Worm (Caenorhabditis elegans) whole organism, young adult: ENCODE data around the gene ptr-22.

Experiments used
- C06A6.2 ChIP-seq: fragments of 200-800 bp; sonication (Bioruptor generic); conservative IDR thresholded peaks from 2 replicates; pipeline ENCODE4 v1.3.6; 2022; ENCODE audit warnings: missing genetic modification characterization, missing compliant biosample characterization
- C17E4.6 ChIP-seq: fragments of 200-800 bp; sonication (Bioruptor generic); IDR thresholded peaks from 2 replicates; pipeline ENCODE4 v1.3.6; 2022; ENCODE audit warnings: missing genetic modification reagents, missing genetic modification characterization, missing compliant biosample characterization
- F22D6.2 ChIP-seq: sonication (generic microtip); optimal IDR thresholded peaks from 2 replicates; lab custom pipeline; 2016; ENCODE audit warnings: mild to moderate bottlenecking, missing genetic modification characterization, missing compliant biosample characterization
- F23B12.7 ChIP-seq: sonication (generic microtip); optimal IDR thresholded peaks from 2 replicates; lab custom pipeline; 2017; ENCODE audit warnings: missing genetic modification characterization, mild to moderate bottlenecking, missing compliant biosample characterization, antibody characterized with exemption, moderate library complexity; ENCODE audit not compliant: insufficient read depth
- F49E8.2 ChIP-seq: sonication (generic microtip); optimal IDR thresholded peaks from 3 replicates; lab custom pipeline; 2017; ENCODE audit warnings: missing genetic modification characterization, mild to moderate bottlenecking, missing compliant biosample characterization, antibody characterized with exemption, moderate library complexity; ENCODE audit not compliant: insufficient read depth
- F52B5.7 ChIP-seq: sonication (generic microtip); optimal IDR thresholded peaks from 2 replicates; lab custom pipeline; 2016; ENCODE audit warnings: mild to moderate bottlenecking, missing genetic modification characterization, missing compliant biosample characterization
- F55B11.4 ChIP-seq: sonication (generic microtip); optimal IDR thresholded peaks from 2 replicates; lab custom pipeline; 2016; ENCODE audit warnings: missing compliant biosample characterization, missing genetic modification characterization, borderline replicate concordance; ENCODE audit not compliant: insufficient read depth
- F57C9.4 ChIP-seq: sonication (generic microtip); optimal IDR thresholded peaks from 2 replicates; lab custom pipeline; 2017; ENCODE audit warnings: mild to moderate bottlenecking, missing genetic modification characterization, missing compliant biosample characterization
- K11D2.4 ChIP-seq: fragments of 200-800 bp; sonication (Bioruptor generic); IDR thresholded peaks from 2 replicates; pipeline ENCODE4 v1.3.6; 2022; ENCODE audit warnings: missing genetic modification reagents, missing genetic modification characterization, missing compliant biosample characterization
- T07F8.4 ChIP-seq: sonication (generic microtip); optimal IDR thresholded peaks from 2 replicates; lab custom pipeline; 2016; ENCODE audit warnings: mild to moderate bottlenecking, missing genetic modification characterization, moderate library complexity, missing compliant biosample characterization
- T26A5.8 ChIP-seq: sonication (generic microtip); optimal IDR thresholded peaks from 2 replicates; lab custom pipeline; 2016; ENCODE audit warnings: missing genetic modification characterization, missing compliant biosample characterization
- Y67H2A.10 ChIP-seq: fragments of 200-800 bp; sonication (Bioruptor generic); conservative IDR thresholded peaks from 2 replicates; pipeline ENCODE4 v1.3.6; 2022; ENCODE audit warnings: missing genetic modification reagents, missing genetic modification characterization, missing compliant biosample characterization
- ZK185.1 ChIP-seq: sonication (generic microtip); optimal IDR thresholded peaks from 2 replicates; lab custom pipeline; 2016; ENCODE audit warnings: mild to moderate bottlenecking, missing genetic modification characterization, missing compliant biosample characterization; ENCODE audit not compliant: poor library complexity, severe bottlenecking
- atf-7 ChIP-seq: sonication (generic microtip); optimal IDR thresholded peaks from 2 replicates; lab custom pipeline; 2017; ENCODE audit warnings: mild to moderate bottlenecking, missing genetic modification characterization, missing compliant biosample characterization
- attf-3 ChIP-seq: fragments of 200-800 bp; sonication (Bioruptor generic); conservative IDR thresholded peaks from 2 replicates; pipeline ENCODE4 v1.3.6; 2022; ENCODE audit warnings: missing genetic modification reagents, missing genetic modification characterization, missing compliant biosample characterization
- attf-6 ChIP-seq: fragments of 200-800 bp; sonication (Bioruptor generic); IDR thresholded peaks from 2 replicates; pipeline ENCODE4 v1.3.6; 2022; ENCODE audit warnings: missing genetic modification reagents, missing genetic modification characterization, missing compliant biosample characterization
- cebp-1 ChIP-seq, 2 experiments: fragments of 200-800 bp in 1 of 2; sonication (Bioruptor generic) in 1 of 2; sonication (generic microtip) in 1 of 2; IDR thresholded peaks in 1 of 2; optimal IDR thresholded peaks in 1 of 2; 2 replicates each; pipeline versions ENCODE4 v1.3.6 to Lab custom; 2017 to 2022; ENCODE audit warnings: missing compliant biosample characterization in 2 of 2, missing genetic modification characterization in 2 of 2, mild to moderate bottlenecking in 1 of 2, missing genetic modification reagents in 1 of 2, moderate library complexity in 1 of 2
- ceh-40 ChIP-seq: fragments of 200-800 bp; sonication (Bioruptor generic); IDR thresholded peaks from 2 replicates; pipeline ENCODE4 v1.3.6; 2022; ENCODE audit warnings: missing genetic modification characterization, missing compliant biosample characterization
- ceh-58 ChIP-seq: fragments of 200-800 bp; sonication (Bioruptor generic); IDR thresholded peaks from 2 replicates; pipeline ENCODE4 v1.3.6; 2022; ENCODE audit warnings: missing genetic modification characterization, missing compliant biosample characterization
- ceh-91 ChIP-seq: fragments of 200-800 bp; sonication (Bioruptor generic); IDR thresholded peaks from 2 replicates; pipeline ENCODE4 v1.3.6; 2022; ENCODE audit warnings: missing genetic modification reagents, missing genetic modification characterization, missing compliant biosample characterization
- die-1 ChIP-seq: sonication (generic microtip); optimal IDR thresholded peaks from 2 replicates; lab custom pipeline; 2016; ENCODE audit warnings: missing genotype, mild to moderate bottlenecking, missing genetic modification characterization, missing compliant biosample characterization
- ets-4 ChIP-seq: fragments of 200-800 bp; sonication (Bioruptor generic); optimal IDR thresholded peaks from 2 replicates; lab custom pipeline; 2018; ENCODE audit warnings: mild to moderate bottlenecking, missing genetic modification characterization, missing compliant biosample characterization
- him-1 ChIP-seq: sonication (generic microtip); optimal IDR thresholded peaks from 2 replicates; lab custom pipeline; 2016; ENCODE audit warnings: missing genotype, missing genetic modification reagents, missing genetic modification characterization, missing compliant biosample characterization
- hlh-26 ChIP-seq: fragments of 200-800 bp; sonication (Bioruptor generic); conservative IDR thresholded peaks from 2 replicates; pipeline ENCODE4 v1.3.6; 2022; ENCODE audit warnings: missing genetic modification reagents, missing genetic modification characterization, missing compliant biosample characterization
- hmg-1.2 ChIP-seq: fragments of 200-800 bp; sonication (Bioruptor generic); IDR thresholded peaks from 2 replicates; pipeline ENCODE4 v1.3.6; 2022; ENCODE audit warnings: missing genetic modification reagents, missing genetic modification characterization, missing compliant biosample characterization
- lin-40 ChIP-seq: sonication (generic microtip); optimal IDR thresholded peaks from 2 replicates; lab custom pipeline; 2016; ENCODE audit warnings: missing genetic modification characterization, mild to moderate bottlenecking, missing compliant biosample characterization, missing genotype, missing genetic modification reagents
- lir-1 ChIP-seq: fragments of 200-800 bp; sonication (Bioruptor generic); conservative IDR thresholded peaks from 2 replicates; pipeline ENCODE4 v1.3.6; 2022; ENCODE audit warnings: missing genetic modification reagents, missing genetic modification characterization, missing compliant biosample characterization
- madf-6 ChIP-seq: fragments of 200-800 bp; sonication (Bioruptor generic); IDR thresholded peaks from 2 replicates; pipeline ENCODE4 v1.3.6; 2022; ENCODE audit warnings: missing genetic modification reagents, missing genetic modification characterization, missing compliant biosample characterization
- mel-28 ChIP-seq: sonication (generic microtip); optimal IDR thresholded peaks from 2 replicates; lab custom pipeline; 2016; ENCODE audit warnings: borderline replicate concordance, mild to moderate bottlenecking, missing genetic modification characterization, missing compliant biosample characterization
- mxl-1 ChIP-seq: sonication (generic microtip); optimal IDR thresholded peaks from 2 replicates; lab custom pipeline; 2016; ENCODE audit warnings: missing genetic modification characterization, missing compliant biosample characterization
- nfya-2 ChIP-seq: fragments of 200-800 bp; sonication (Bioruptor generic); IDR thresholded peaks from 2 replicates; pipeline ENCODE4 v1.3.6; 2022; ENCODE audit warnings: missing genetic modification reagents, missing genetic modification characterization, missing compliant biosample characterization
- nfyb-1 ChIP-seq: fragments of 200-800 bp; sonication (Bioruptor generic); IDR thresholded peaks from 2 replicates; pipeline ENCODE4 v1.3.6; 2022; ENCODE audit warnings: missing genetic modification reagents, missing genetic modification characterization, missing compliant biosample characterization
- nhr-27 ChIP-seq: fragments of 200-800 bp; sonication (Bioruptor generic); optimal IDR thresholded peaks from 2 replicates; lab custom pipeline; 2018; ENCODE audit warnings: mild to moderate bottlenecking, missing genetic modification characterization, moderate library complexity, missing compliant biosample characterization
- rcor-1 ChIP-seq: fragments of 200-800 bp; sonication (Bioruptor generic); IDR thresholded peaks from 2 replicates; pipeline ENCODE4 v1.3.6; 2022; ENCODE audit warnings: missing genetic modification reagents, missing genetic modification characterization, missing compliant biosample characterization
- rec-8 ChIP-seq, 2 experiments: sonication (generic microtip); optimal IDR thresholded peaks; 2 replicates each; lab custom pipeline; 2016; ENCODE audit warnings: mild to moderate bottlenecking in 2 of 2, missing genetic modification characterization in 2 of 2, missing genetic modification reagents in 2 of 2, missing genotype in 2 of 2, missing biosample characterization in 1 of 2, missing compliant biosample characterization in 1 of 2, moderate library complexity in 1 of 2
- repo-1 ChIP-seq: sonication (generic microtip); optimal IDR thresholded peaks from 2 replicates; lab custom pipeline; 2017; ENCODE audit warnings: mild to moderate bottlenecking, missing genetic modification characterization, missing compliant biosample characterization
- snpc-1.3 ChIP-seq: sonication (generic microtip); optimal IDR thresholded peaks from 2 replicates; lab custom pipeline; 2017; ENCODE audit warnings: missing genetic modification characterization, mild to moderate bottlenecking, missing compliant biosample characterization, antibody characterized with exemption, moderate library complexity, missing genotype, missing genetic modification reagents; ENCODE audit not compliant: insufficient read depth
- snpc-3.4 ChIP-seq: sonication (generic microtip); optimal IDR thresholded peaks from 2 replicates; lab custom pipeline; 2017; ENCODE audit warnings: missing genetic modification characterization, mild to moderate bottlenecking, missing compliant biosample characterization, antibody characterized with exemption, moderate library complexity, missing genotype, missing genetic modification reagents
- somi-1 ChIP-seq: fragments of 200-800 bp; sonication (Bioruptor generic); optimal IDR thresholded peaks from 2 replicates; lab custom pipeline; 2018; ENCODE audit warnings: mild to moderate bottlenecking, missing genetic modification characterization, missing compliant biosample characterization
- tbx-9 ChIP-seq: sonication (generic microtip); optimal IDR thresholded peaks from 2 replicates; lab custom pipeline; 2016; ENCODE audit warnings: borderline replicate concordance, missing genetic modification characterization, inconsistent platforms, missing compliant biosample characterization
- unc-62 ChIP-seq: fragments of 150-350 bp; optimal IDR thresholded peaks from 2 replicates; lab custom pipeline; 2014; ENCODE audit warnings: missing biosample characterization, missing genetic modification reagents, missing genetic modification characterization
- xnd-1 ChIP-seq: sonication (generic microtip); optimal IDR thresholded peaks from 2 replicates; lab custom pipeline; 2016; ENCODE audit warnings: missing genotype, missing genetic modification reagents, missing genetic modification characterization, missing compliant biosample characterization
- zim-3 ChIP-seq: sonication (generic microtip); optimal IDR thresholded peaks from 2 replicates; lab custom pipeline; 2017; ENCODE audit warnings: mild to moderate bottlenecking, missing genetic modification characterization, moderate library complexity, missing compliant biosample characterization
- ztf-25 ChIP-seq: fragments of 200-800 bp; sonication (Bioruptor generic); IDR thresholded peaks from 2 replicates; pipeline ENCODE4 v1.3.6; 2022; ENCODE audit warnings: missing genetic modification reagents, missing genetic modification characterization, missing compliant biosample characterization
- ztf-28 ChIP-seq: fragments of 200-800 bp; sonication (Bioruptor generic); IDR thresholded peaks from 2 replicates; pipeline ENCODE4 v1.3.6; 2022; ENCODE audit warnings: missing genetic modification reagents, missing genetic modification characterization, missing compliant biosample characterization
- ztf-3 ChIP-seq: fragments of 200-800 bp; sonication (Bioruptor generic); optimal IDR thresholded peaks from 2 replicates; lab custom pipeline; 2018; ENCODE audit warnings: mild to moderate bottlenecking, missing genetic modification characterization, missing compliant biosample characterization

The ptr-22 gene

DNA sequence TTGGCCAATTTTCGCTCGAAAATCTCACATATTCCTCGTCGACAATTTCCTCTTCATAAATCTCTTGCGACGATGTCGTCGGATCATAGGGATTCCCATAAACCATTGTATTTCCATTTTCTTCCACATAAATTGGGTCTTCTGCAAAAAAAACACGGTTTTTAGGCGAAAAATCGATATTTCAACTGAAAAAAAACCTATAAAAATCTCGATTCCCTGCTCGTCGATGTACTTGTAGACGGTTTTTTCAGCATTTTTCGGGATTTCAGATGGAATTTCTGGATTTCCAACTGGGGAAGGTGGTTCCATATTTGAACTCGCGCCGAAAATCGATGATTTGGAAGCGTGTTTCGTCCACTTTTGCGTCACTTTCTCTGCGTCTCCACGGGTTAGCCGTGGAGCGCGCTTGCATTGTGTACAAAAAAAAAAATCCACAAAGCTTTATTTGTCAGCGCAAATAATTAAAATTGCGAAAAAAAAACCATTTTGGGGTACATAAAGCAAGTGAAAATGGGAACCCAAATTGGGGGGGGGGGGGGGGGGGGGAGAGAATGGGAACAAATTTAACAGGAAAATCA lies 36.4 kb upstream of the ptr-22 start, which contains the start of gene Y39B6A.43:
Gene Y39B6A.43 (minus strand): TSS at position 351 of the 578 bp plus-strand sequence.
- TF ChIP-seq repo-1 (peak; percentile 94), T26A5.8 (tag; lab: Kevin White, UChicago) (no peak), ets-4 (GFP tag; lab: Kevin White, UChicago) (peak; percentile 53), zim-3 (tag; lab: Kevin White, UChicago) (peak; percentile 94), ztf-25 (GFP tag; lab: Robert Waterston, UW) (0 out of 2 replicates have a peak, but pooled peaks have one; percentile 70), C06A6.2 (peak; percentile 92), snpc-3.4 (tag; lab: Kevin White, UChicago) (peak; percentile 94), ztf-28 (peak; percentile 96), ztf-3 (peak; percentile 87), somi-1 (GFP tag; lab: Kevin White, UChicago) (peak; percentile 87), C17E4.6 (GFP tag; lab: Robert Waterston, UW) (peak; percentile 94), tbx-9 (no peak), nfyb-1 (GFP tag; lab: Robert Waterston, UW) (peak; percentile 97), F55B11.4 (no peak), snpc-1.3 (tag; lab: Kevin White, UChicago) (peak; percentile 91), ceh-91 (peak; percentile 94), unc-62 (GFP tag; lab: Kevin White, UChicago) (peak; percentile 62), attf-6 (GFP tag; lab: Robert Waterston, UW) (peak; percentile 93), K11D2.4 (GFP tag; lab: Robert Waterston, UW) (peak; percentile 99), xnd-1 (tag; lab: Kevin White, UChicago) (peak; percentile 79), rec-8 (tag; optimal IDR thresholded peaks at IDR 0.05; lab: Kevin White, UChicago) (peak in 1 of 2 experiments; percentile 75), ceh-58 (0 out of 2 replicates have a peak, but pooled peaks have one; percentile 37), cebp-1 (GFP tag; IDR thresholded peaks at IDR 0.05; lab: Robert Waterston, UW) (peak; percentile 83), cebp-1 (tag; optimal IDR thresholded peaks at IDR 0.05; lab: Kevin White, UChicago) (peak; percentile 94), F23B12.7 (tag; lab: Kevin White, UChicago) (peak; percentile 91), F57C9.4 (tag; lab: Kevin White, UChicago) (peak; percentile 88), F22D6.2 (tag; lab: Kevin White, UChicago) (peak; percentile 81), ZK185.1 (tag; lab: Kevin White, UChicago) (peak; percentile 96), F49E8.2 (tag; lab: Kevin White, UChicago) (peak; percentile 97), lir-1 (GFP tag; lab: Robert Waterston, UW) (peak; percentile 97), mxl-1 (tag; lab: Kevin White, UChicago) (no peak), die-1 (tag; lab: Kevin White, UChicago) (no peak), nfya-2 (GFP tag; lab: Robert Waterston, UW) (0 out of 2 replicates have a peak, but pooled peaks have one; percentile 51), attf-3 (GFP tag; lab: Robert Waterston, UW) (peak; percentile 87), atf-7 (peak; percentile 95), F52B5.7 (tag; lab: Kevin White, UChicago) (peak; percentile 97), nhr-27 (no peak), lin-40 (tag; lab: Kevin White, UChicago) (peak; percentile 96), hmg-1.2 (GFP tag; lab: Robert Waterston, UW) (peak; percentile 93), T07F8.4 (tag; lab: Kevin White, UChicago) (no peak), Y67H2A.10 (GFP tag; lab: Robert Waterston, UW) (peak; percentile 88), ceh-40 (GFP tag; lab: Robert Waterston, UW) (peak; percentile 58; the same call in 1 of the 2 replicates), rcor-1 (GFP tag; lab: Robert Waterston, UW) (peak; percentile 98), him-1 (tag; lab: Kevin White, UChicago) (peak; percentile 71), madf-6 (GFP tag; lab: Robert Waterston, UW) (peak; percentile 94), hlh-26 (GFP tag; lab: Robert Waterston, UW) (no peak), mel-28 (tag; lab: Kevin White, UChicago) (peak; percentile 75)
